Fruit fly (Drosophila melanogaster): Measurements from ENCODE around the gene nAChRalpha4.
A peak's percentile ranks its signal among the peaks of the same experiment; 100 is the strongest.

nAChRalpha4 gene

dm6 chr3L:23240917-23241316, 34.4 kb downstream of the nAChRalpha4 start (continued):
- TF ChIP-seq mld (GFP tag; IDR thresholded peaks at IDR 0.05; ENCODE audit: partially characterized antibody) = no peak
- no peak for TF ChIP-seq Meics (GFP tag; optimal IDR thresholded peaks at IDR 0.05)
- TF ChIP-seq ssp (GFP tag; IDR thresholded peaks at IDR 0.05) = peak; percentile 50; the same call in 1 of the 2 replicates
- no peak for TF ChIP-seq org-1 (GFP tag; optimal IDR thresholded peaks at IDR 0.05)
- TF ChIP-seq CrebB (tag; optimal IDR thresholded peaks at IDR 0.05) = no peak
- peak; percentile 42 for TF ChIP-seq CG1024 (GFP tag; IDR thresholded peaks at IDR 0.05)
- TF ChIP-seq pho (GFP tag; optimal IDR thresholded peaks at IDR 0.05) = no peak
- TF ChIP-seq grau (tag; optimal IDR thresholded peaks at IDR 0.05) = no peak
- no peak for TF ChIP-seq CG34224 (GFP tag; IDR thresholded peaks at IDR 0.05; ENCODE audit: partially characterized antibody)
- no peak for TF ChIP-seq bigmax (GFP tag; optimal IDR thresholded peaks at IDR 0.05)
- no peak for TF ChIP-seq Rfx (GFP tag; IDR thresholded peaks at IDR 0.05)
- TF ChIP-seq sna (GFP tag; IDR thresholded peaks at IDR 0.05; ENCODE audit: partially characterized antibody) = no peak
- TF ChIP-seq Rx (GFP tag; IDR thresholded peaks at IDR 0.05) = no peak
- TF ChIP-seq yki (optimal IDR thresholded peaks at IDR 0.05) = no peak
- TF ChIP-seq chif (GFP tag; optimal IDR thresholded peaks at IDR 0.05) = no peak
- TF ChIP-seq scrt (GFP tag; optimal IDR thresholded peaks at IDR 0.05) = no peak
- no peak for TF ChIP-seq CG6175 (GFP tag; IDR thresholded peaks at IDR 0.05)
- no peak for TF ChIP-seq fd96Cb (tag; optimal IDR thresholded peaks at IDR 0.05)
- TF ChIP-seq Eip74EF (GFP tag; optimal IDR thresholded peaks at IDR 0.05) = no peak
- TF ChIP-seq nmo (GFP tag; optimal IDR thresholded peaks at IDR 0.05) = no peak
- peak; percentile 51 for TF ChIP-seq CG30020 (tag; optimal IDR thresholded peaks at IDR 0.05)
- no peak for TF ChIP-seq bcd (GFP tag; optimal IDR thresholded peaks at IDR 0.05)
- TF ChIP-seq Nf-YC (tag; optimal IDR thresholded peaks at IDR 0.05) = no peak
- no peak for TF ChIP-seq gfzf (GFP tag; optimal IDR thresholded peaks at IDR 0.05)
- TF ChIP-seq pnt (GFP tag; optimal IDR thresholded peaks at IDR 0.05) = no peak
- TF ChIP-seq sim (GFP tag; IDR thresholded peaks at IDR 0.05) = no peak
- TF ChIP-seq lab (GFP tag; optimal IDR thresholded peaks at IDR 0.05) = no peak
- peak; percentile 41; the same call in 1 of the 3 replicates for TF ChIP-seq CG16813 (GFP tag; IDR thresholded peaks at IDR 0.05; ENCODE audit: partially characterized antibody)
- no peak for TF ChIP-seq CG6765 (GFP tag; optimal IDR thresholded peaks at IDR 0.05)
- TF ChIP-seq CG17802 (tag; optimal IDR thresholded peaks at IDR 0.05) = peak; percentile 62
- TF ChIP-seq CG5180 (GFP tag; optimal IDR thresholded peaks at IDR 0.05) = no peak
- TF ChIP-seq CG3726 (GFP tag; IDR thresholded peaks at IDR 0.05) = no peak
- TF ChIP-seq CG1603 (tag; optimal IDR thresholded peaks at IDR 0.05) = peak; percentile 36
- TF ChIP-seq CG33557 (GFP tag; optimal IDR thresholded peaks at IDR 0.05) = no peak
- TF ChIP-seq hth (optimal IDR thresholded peaks at IDR 0.05) = no peak
- TF ChIP-seq gcm (GFP tag; optimal IDR thresholded peaks at IDR 0.05) = no peak
- no peak for TF ChIP-seq CG9215 (GFP tag; IDR thresholded peaks at IDR 0.05)
- TF ChIP-seq CG32767 (GFP tag; IDR thresholded peaks at IDR 0.05) = no peak
- no peak for TF ChIP-seq CG10543 (GFP tag; optimal IDR thresholded peaks at IDR 0.05)
- no peak for TF ChIP-seq NK7.1 (GFP tag; optimal IDR thresholded peaks at IDR 0.05)
- no peak for TF ChIP-seq corto (GFP tag; optimal IDR thresholded peaks at IDR 0.05)
- TF ChIP-seq CG14710 (tag; optimal IDR thresholded peaks at IDR 0.05) = no peak
- TF ChIP-seq peb (GFP tag; IDR thresholded peaks at IDR 0.05) = no peak
- TF ChIP-seq CG8924 (tag; optimal IDR thresholded peaks at IDR 0.05) = no peak
- TF ChIP-seq CG8290 (GFP tag; optimal IDR thresholded peaks at IDR 0.05) = peak; percentile 37
- no peak for TF ChIP-seq CG8290 (tag; optimal IDR thresholded peaks at IDR 0.05)
- TF ChIP-seq knrl (GFP tag; IDR thresholded peaks at IDR 0.05; ENCODE audit: partially characterized antibody) = no peak
- no peak for TF ChIP-seq tna (GFP tag; IDR thresholded peaks at IDR 0.05; ENCODE audit: partially characterized antibody)
- TF ChIP-seq CG17328 (GFP tag; IDR thresholded peaks at IDR 0.05) = no peak
- no peak for TF ChIP-seq CkIIα-i1 (GFP tag; IDR thresholded peaks at IDR 0.05)
- no peak for TF ChIP-seq prd (optimal IDR thresholded peaks at IDR 0.05)
- TF ChIP-seq prd (GFP tag; IDR thresholded peaks at IDR 0.05) = no peak
